Worm (Caenorhabditis elegans): ENCODE results near the gene idpp-8.

DNA sequence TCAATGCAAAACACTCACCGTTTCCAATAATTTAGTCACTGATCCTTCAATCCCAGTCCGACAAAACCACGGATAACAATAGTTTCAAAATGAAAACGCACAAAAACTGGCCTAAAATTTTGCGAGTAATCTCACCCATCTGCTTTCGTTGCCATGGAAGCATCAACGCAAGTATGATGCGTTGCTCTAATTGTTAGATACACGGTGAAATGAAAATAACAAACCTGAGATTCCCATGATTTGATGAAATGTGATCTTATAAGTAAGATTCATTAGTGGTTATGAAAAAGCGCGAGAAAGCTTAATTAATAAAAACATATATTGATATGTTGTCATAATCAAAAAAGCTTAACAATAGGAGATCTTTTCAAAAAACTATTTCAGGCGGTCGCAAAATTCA, 51.9 kb downstream of the idpp-8 start, which contains the start of gene ceh-57:
- TF ChIP-seq unc-62 (GFP tag; optimal IDR thresholded peaks at IDR 0.05), result no peak
- no peak for TF ChIP-seq ama-1 (optimal IDR thresholded peaks at IDR 0.05)
- TF ChIP-seq skn-1 (tag; optimal IDR thresholded peaks at IDR 0.05), result no peak
- no peak for TF ChIP-seq unc-55 (GFP tag; optimal IDR thresholded peaks at IDR 0.05)

All from whole organism, L2 larva.